Fruit fly (Drosophila melanogaster): Measurements from ENCODE around the gene BoYb.

The BoYb gene

DNA sequence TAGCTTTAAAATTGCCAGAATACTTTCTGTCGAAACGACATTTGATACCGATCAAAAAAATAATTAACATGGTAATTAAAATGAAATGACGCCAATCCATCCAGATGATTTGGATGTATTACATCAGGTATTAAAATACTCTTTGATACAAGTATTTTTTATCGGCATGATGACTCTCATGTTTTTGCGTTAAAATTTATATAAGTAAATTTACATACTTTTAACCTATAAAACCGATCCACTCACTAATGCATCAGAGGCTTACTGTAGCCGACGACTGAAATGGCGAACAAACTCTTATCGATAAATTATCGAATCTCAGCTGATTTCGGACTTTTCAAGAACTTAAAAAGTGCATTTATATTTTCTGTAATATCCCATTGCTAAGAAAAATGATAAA is at the start of gene BoYb:
Gene BoYb (plus strand): TSS at position 301 of the 400 bp plus-strand sequence.
- TF ChIP-seq B-H2 (GFP tag; optimal IDR thresholded peaks at IDR 0.05) (no peak), ranshi (GFP tag; IDR thresholded peaks at IDR 0.05) (no peak), CG3407 (GFP tag; optimal IDR thresholded peaks at IDR 0.05) (no peak), Hr78 (GFP tag; optimal IDR thresholded peaks at IDR 0.05) (no peak), Camta (GFP tag; optimal IDR thresholded peaks at IDR 0.05) (no peak), insv (GFP tag; optimal IDR thresholded peaks at IDR 0.05) (no peak), CG12104 (GFP tag; optimal IDR thresholded peaks at IDR 0.05) (no peak), sens-2 (GFP tag; IDR thresholded peaks at IDR 0.05) (no peak), peb (GFP tag; IDR thresholded peaks at IDR 0.05) (no peak), CG7786 (GFP tag; optimal IDR thresholded peaks at IDR 0.05) (no peak), CG4282 (GFP tag; optimal IDR thresholded peaks at IDR 0.05) (no peak), Sox102F (GFP tag; optimal IDR thresholded peaks at IDR 0.05) (no peak), repo (GFP tag; optimal IDR thresholded peaks at IDR 0.05) (no peak), CG15696 (tag; optimal IDR thresholded peaks at IDR 0.05) (no peak), CG34224 (GFP tag; IDR thresholded peaks at IDR 0.05; ENCODE audit: partially characterized antibody) (no peak), Opbp (GFP tag; IDR thresholded peaks at IDR 0.05; ENCODE audit: partially characterized antibody) (no peak), ato (GFP tag; IDR thresholded peaks at IDR 0.05; ENCODE audit: partially characterized antibody) (no peak)

DNA sequence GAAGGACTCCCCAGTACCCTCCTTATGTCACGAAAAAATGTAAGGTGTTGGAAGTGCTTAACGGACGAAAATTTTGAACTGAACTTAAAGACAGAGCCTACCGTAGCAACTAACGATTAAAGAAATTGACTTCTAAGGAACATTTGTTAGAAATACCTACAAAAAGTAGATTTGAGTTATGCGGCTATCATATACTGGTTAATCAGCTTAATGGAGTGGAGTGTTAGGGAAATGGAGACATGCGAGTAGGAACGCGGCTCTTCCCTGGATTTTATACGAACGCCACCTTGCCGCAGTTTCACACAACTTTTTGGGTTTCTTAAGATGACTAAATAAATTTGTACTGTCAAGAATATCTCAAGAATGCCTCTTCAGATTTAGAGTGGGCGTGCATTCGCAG is 48.3 kb upstream of the BoYb start, which contains the start of gene CG32462:
Gene CG32462 (minus strand): TSS at position 101 of the 400 bp plus-strand sequence.
- TF ChIP-seq jing (GFP tag; optimal IDR thresholded peaks at IDR 0.05) (no peak), twi (tag; optimal IDR thresholded peaks at IDR 0.05) (no peak), cad (GFP tag; optimal IDR thresholded peaks at IDR 0.05) (no peak), bigmax (GFP tag; optimal IDR thresholded peaks at IDR 0.05) (no peak), mirr (GFP tag; optimal IDR thresholded peaks at IDR 0.05) (no peak), CG8359 (GFP tag; optimal IDR thresholded peaks at IDR 0.05; ENCODE audit: borderline replicate concordance) (no peak), CG12391 (tag; optimal IDR thresholded peaks at IDR 0.05) (no peak), Sry-β (GFP tag; optimal IDR thresholded peaks at IDR 0.05) (no peak), az2 (GFP tag; optimal IDR thresholded peaks at IDR 0.05) (no peak), wek (GFP tag; optimal IDR thresholded peaks at IDR 0.05) (no peak), CG7928 (GFP tag; optimal IDR thresholded peaks at IDR 0.05) (no peak)

- TF ChIP-seq Aef1 (GFP tag; IDR thresholded peaks at IDR 0.05) (no peak), CG32772 (GFP tag; IDR thresholded peaks at IDR 0.05) (peak; percentile 12; the same call in 1 of the 2 replicates)
Measured at dm6 chr3L:22856009-22856477, 45.7 kb upstream of the BoYb start, which contains the start of gene CG32459. TSS of gene CG32459 (minus strand) at chr3L:22856059.

DNA sequence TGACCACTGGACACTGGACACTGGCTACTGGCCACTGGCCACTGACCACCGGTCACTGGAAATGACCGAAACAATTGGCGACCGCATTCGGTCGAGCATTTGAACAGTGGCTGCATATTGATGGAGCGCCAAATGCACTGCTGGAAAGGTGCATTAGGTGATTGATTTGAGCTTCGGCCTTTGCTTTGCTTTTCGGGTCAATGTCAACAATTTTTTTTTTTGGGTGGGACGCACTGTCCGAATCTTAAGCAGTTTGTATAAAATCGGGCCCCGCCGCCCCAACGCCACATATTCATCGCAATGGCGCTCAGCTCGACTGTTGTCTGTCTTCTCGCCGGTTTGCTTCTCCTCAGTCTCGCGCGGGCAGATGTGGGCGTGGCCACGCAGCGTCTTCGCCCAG is 41.2 kb upstream of the BoYb start, which contains the start of gene CG13239:
Gene CG13239 (plus strand): TSS at position 301 of the 400 bp plus-strand sequence.
- peak; percentile 33; the same call in 1 of the 2 replicates for TF ChIP-seq vvl (GFP tag; IDR thresholded peaks at IDR 0.05)
- TF ChIP-seq Dll (GFP tag; IDR thresholded peaks at IDR 0.05; ENCODE audit: partially characterized antibody), result 0 out of 4 replicates have a peak, but pooled peaks have one; percentile 14
- TF ChIP-seq ssp (GFP tag; IDR thresholded peaks at IDR 0.05), result no peak

Data from whole organism, embryonic.